Worm (Caenorhabditis elegans): ENCODE results near the gene gldi-6.
"Not testable (repeated sequence)": the region's sequence is repeated elsewhere in the genome, so short reads cannot be mapped to it uniquely, and the experiment has no call there.

Gene gldi-6

ce11 chrII:3448776-3449280, 2.1 kb downstream of the gldi-6 start, which contains the start of gene C16C8.25:
TSS of gene C16C8.25 (plus strand) at chrII:3449230.
- no peak for TF ChIP-seq hmg-4 (GFP tag; optimal IDR thresholded peaks at IDR 0.05)
- TF ChIP-seq sea-1 (GFP tag; conservative IDR thresholded peaks at IDR 0.05) = no peak
- TF ChIP-seq ceh-13 (GFP tag; optimal IDR thresholded peaks at IDR 0.05) = no peak
- no peak for TF ChIP-seq F13C5.2 (tag; optimal IDR thresholded peaks at IDR 0.05)
- TF ChIP-seq hnd-1 (tag; optimal IDR thresholded peaks at IDR 0.05) = no peak
- no peak for TF ChIP-seq scrt-1 (GFP tag; IDR thresholded peaks at IDR 0.05)
- no peak for TF ChIP-seq ets-7 (tag; optimal IDR thresholded peaks at IDR 0.05)
- TF ChIP-seq tbx-37 (GFP tag; conservative IDR thresholded peaks at IDR 0.05) = no peak
- TF ChIP-seq ceh-36 (tag; optimal IDR thresholded peaks at IDR 0.05) = no peak
- TF ChIP-seq pes-1 (GFP tag; IDR thresholded peaks at IDR 0.05) = no peak
- TF ChIP-seq ama-1 (optimal IDR thresholded peaks at IDR 0.05) = no peak
- no peak for TF ChIP-seq aly-1 (tag; optimal IDR thresholded peaks at IDR 0.05)
- no peak for TF ChIP-seq tra-4 (tag; optimal IDR thresholded peaks at IDR 0.05)
- TF ChIP-seq B0310.2 (tag; optimal IDR thresholded peaks at IDR 0.05) = no peak
- TF ChIP-seq flt-1 (GFP tag; IDR thresholded peaks at IDR 0.05) = no peak
- no peak for TF ChIP-seq tbx-11 (GFP tag; IDR thresholded peaks at IDR 0.05)
- TF ChIP-seq hmbx-1 (tag; optimal IDR thresholded peaks at IDR 0.05) = no peak

ce11 chrII:3449514-3449913, 2.8 kb downstream of the gldi-6 start, which contains the start of gene C16C8.14:
TSS of gene C16C8.14 (plus strand) at chrII:3449814.
- TF ChIP-seq tbx-37 (GFP tag; conservative IDR thresholded peaks at IDR 0.05); sea-1 (GFP tag; conservative IDR thresholded peaks at IDR 0.05); aly-1 (tag; optimal IDR thresholded peaks at IDR 0.05): not testable (repeated sequence)

- TF ChIP-seq ceh-13 (GFP tag; optimal IDR thresholded peaks at IDR 0.05) = no peak
- TF ChIP-seq tbx-37 (GFP tag; conservative IDR thresholded peaks at IDR 0.05) = no peak
- TF ChIP-seq hmbx-1 (tag; optimal IDR thresholded peaks at IDR 0.05) = no peak
- TF ChIP-seq pes-1 (GFP tag; IDR thresholded peaks at IDR 0.05) = no peak
- no peak for TF ChIP-seq hmg-4 (GFP tag; optimal IDR thresholded peaks at IDR 0.05)
- no peak for TF ChIP-seq F13C5.2 (tag; optimal IDR thresholded peaks at IDR 0.05)
- no peak for TF ChIP-seq tbx-11 (GFP tag; IDR thresholded peaks at IDR 0.05)
- TF ChIP-seq scrt-1 (GFP tag; IDR thresholded peaks at IDR 0.05) = no peak
- no peak for TF ChIP-seq ceh-36 (tag; optimal IDR thresholded peaks at IDR 0.05)
Measured at ce11 chrII:3452421-3452820, 5.7 kb downstream of the gldi-6 start, which contains the start of gene C16C8.12. TSS of gene C16C8.12 (plus strand) at chrII:3452721.

- no peak for TF ChIP-seq tbx-37 (GFP tag; conservative IDR thresholded peaks at IDR 0.05)
- no peak for TF ChIP-seq ama-1 (optimal IDR thresholded peaks at IDR 0.05)
- TF ChIP-seq ets-7 (tag; optimal IDR thresholded peaks at IDR 0.05) = no peak
- no peak for TF ChIP-seq aly-1 (tag; optimal IDR thresholded peaks at IDR 0.05)
- TF ChIP-seq ceh-36 (tag; optimal IDR thresholded peaks at IDR 0.05) = no peak
- no peak for TF ChIP-seq flt-1 (GFP tag; IDR thresholded peaks at IDR 0.05)
- TF ChIP-seq sea-1 (GFP tag; conservative IDR thresholded peaks at IDR 0.05) = no peak
- TF ChIP-seq ceh-13 (GFP tag; optimal IDR thresholded peaks at IDR 0.05) = no peak
- TF ChIP-seq tbx-11 (GFP tag; IDR thresholded peaks at IDR 0.05) = no peak
- TF ChIP-seq scrt-1 (GFP tag; IDR thresholded peaks at IDR 0.05) = no peak
- no peak for TF ChIP-seq hmbx-1 (tag; optimal IDR thresholded peaks at IDR 0.05)
- TF ChIP-seq B0310.2 (tag; optimal IDR thresholded peaks at IDR 0.05) = no peak
- TF ChIP-seq hmg-4 (GFP tag; optimal IDR thresholded peaks at IDR 0.05) = no peak
- TF ChIP-seq F13C5.2 (tag; optimal IDR thresholded peaks at IDR 0.05) = no peak
- TF ChIP-seq pes-1 (GFP tag; IDR thresholded peaks at IDR 0.05) = no peak
- TF ChIP-seq hnd-1 (tag; optimal IDR thresholded peaks at IDR 0.05) = no peak
- no peak for TF ChIP-seq tra-4 (tag; optimal IDR thresholded peaks at IDR 0.05)
Measured at ce11 chrII:3453521-3453920, 6.8 kb downstream of the gldi-6 start, which contains the start of gene C16C8.11. TSS of gene C16C8.11 (plus strand) at chrII:3453708.

ce11 chrII:3458209-3458608, 11.5 kb downstream of the gldi-6 start, which contains the start of the genes C16C8.26 and C16C8.19:
TSS of gene C16C8.26 (minus strand) at chrII:3458309.
TSS of gene C16C8.19 (plus strand) at chrII:3458487.
- TF ChIP-seq tbx-11 (GFP tag; IDR thresholded peaks at IDR 0.05) (no peak), pes-1 (GFP tag; IDR thresholded peaks at IDR 0.05) (no peak), ama-1 (optimal IDR thresholded peaks at IDR 0.05) (no peak), aly-1 (tag; optimal IDR thresholded peaks at IDR 0.05) (no peak), tra-4 (tag; optimal IDR thresholded peaks at IDR 0.05) (no peak), sea-1 (GFP tag; conservative IDR thresholded peaks at IDR 0.05) (no peak), ets-7 (tag; optimal IDR thresholded peaks at IDR 0.05) (no peak), F13C5.2 (tag; optimal IDR thresholded peaks at IDR 0.05) (no peak), scrt-1 (GFP tag; IDR thresholded peaks at IDR 0.05) (no peak), tbx-37 (GFP tag; conservative IDR thresholded peaks at IDR 0.05) (no peak), flt-1 (GFP tag; IDR thresholded peaks at IDR 0.05) (no peak)

- TF ChIP-seq aly-1 (tag; optimal IDR thresholded peaks at IDR 0.05) (no peak), ceh-36 (tag; optimal IDR thresholded peaks at IDR 0.05) (peak; percentile 69)
Measured at ce11 chrII:3459199-3459598, 12.5 kb downstream of the gldi-6 start.

ce11 chrII:3460048-3460447, 13.3 kb downstream of the gldi-6 start, which contains the start of gene C16C8.7:
TSS of gene C16C8.7 (minus strand) at chrII:3460148.
- TF ChIP-seq tra-4 (tag; optimal IDR thresholded peaks at IDR 0.05) (no peak), ama-1 (optimal IDR thresholded peaks at IDR 0.05) (no peak), hmg-4 (GFP tag; optimal IDR thresholded peaks at IDR 0.05) (no peak), B0310.2 (tag; optimal IDR thresholded peaks at IDR 0.05) (no peak), ets-7 (tag; optimal IDR thresholded peaks at IDR 0.05) (no peak), scrt-1 (GFP tag; IDR thresholded peaks at IDR 0.05) (no peak), ceh-13 (GFP tag; optimal IDR thresholded peaks at IDR 0.05) (no peak), aly-1 (tag; optimal IDR thresholded peaks at IDR 0.05) (no peak), hnd-1 (tag; optimal IDR thresholded peaks at IDR 0.05) (no peak), sea-1 (GFP tag; conservative IDR thresholded peaks at IDR 0.05) (no peak), F13C5.2 (tag; optimal IDR thresholded peaks at IDR 0.05) (no peak), tbx-11 (GFP tag; IDR thresholded peaks at IDR 0.05) (no peak), flt-1 (GFP tag; IDR thresholded peaks at IDR 0.05) (no peak), tbx-37 (GFP tag; conservative IDR thresholded peaks at IDR 0.05) (no peak), hmbx-1 (tag; optimal IDR thresholded peaks at IDR 0.05) (no peak)
